Worm (Caenorhabditis elegans) whole organism, young adult: ENCODE data around the gene sel-13.
A peak's percentile ranks its signal among the peaks of the same experiment; 100 is the strongest.

Experiments
- B0261.1 ChIP-seq: sonication (generic microtip); optimal IDR thresholded peaks from 2 replicates; lab custom pipeline; 2016; ENCODE audit warnings: mild to moderate bottlenecking, missing genetic modification characterization, moderate library complexity, missing compliant biosample characterization
- B0336.3 ChIP-seq: fragments of 200-800 bp; sonication (Bioruptor generic); IDR thresholded peaks from 2 replicates; pipeline ENCODE4 v1.3.6; 2022; ENCODE audit warnings: missing genetic modification characterization, missing compliant biosample characterization
- C17E4.6 ChIP-seq: fragments of 200-800 bp; sonication (Bioruptor generic); IDR thresholded peaks from 2 replicates; pipeline ENCODE4 v1.3.6; 2022; ENCODE audit warnings: missing genetic modification reagents, missing genetic modification characterization, missing compliant biosample characterization
- F22D6.2 ChIP-seq: sonication (generic microtip); optimal IDR thresholded peaks from 2 replicates; lab custom pipeline; 2016; ENCODE audit warnings: mild to moderate bottlenecking, missing genetic modification characterization, missing compliant biosample characterization
- F23B12.7 ChIP-seq: sonication (generic microtip); optimal IDR thresholded peaks from 2 replicates; lab custom pipeline; 2017; ENCODE audit warnings: missing genetic modification characterization, mild to moderate bottlenecking, missing compliant biosample characterization, antibody characterized with exemption, moderate library complexity; ENCODE audit not compliant: insufficient read depth
- F33H1.4 ChIP-seq: fragments of 200-800 bp; sonication (Bioruptor generic); IDR thresholded peaks from 2 replicates; pipeline ENCODE4 v1.3.6; 2022; ENCODE audit warnings: missing genetic modification reagents, missing genetic modification characterization, missing compliant biosample characterization
- F49E8.2 ChIP-seq: sonication (generic microtip); optimal IDR thresholded peaks from 3 replicates; lab custom pipeline; 2017; ENCODE audit warnings: missing genetic modification characterization, mild to moderate bottlenecking, missing compliant biosample characterization, antibody characterized with exemption, moderate library complexity; ENCODE audit not compliant: insufficient read depth
- K11D2.4 ChIP-seq: fragments of 200-800 bp; sonication (Bioruptor generic); IDR thresholded peaks from 2 replicates; pipeline ENCODE4 v1.3.6; 2022; ENCODE audit warnings: missing genetic modification reagents, missing genetic modification characterization, missing compliant biosample characterization
- T07F8.4 ChIP-seq: sonication (generic microtip); optimal IDR thresholded peaks from 2 replicates; lab custom pipeline; 2016; ENCODE audit warnings: mild to moderate bottlenecking, missing genetic modification characterization, moderate library complexity, missing compliant biosample characterization
- Y53G8AR.9 ChIP-seq: fragments of 200-800 bp; sonication (Bioruptor generic); conservative IDR thresholded peaks from 2 replicates; pipeline ENCODE4 v1.3.6; 2022; ENCODE audit warnings: missing genetic modification reagents, missing genetic modification characterization, missing compliant biosample characterization
- Y67H2A.10 ChIP-seq: fragments of 200-800 bp; sonication (Bioruptor generic); conservative IDR thresholded peaks from 2 replicates; pipeline ENCODE4 v1.3.6; 2022; ENCODE audit warnings: missing genetic modification reagents, missing genetic modification characterization, missing compliant biosample characterization
- Y79H2A.3 ChIP-seq: fragments of 200-800 bp; sonication (Bioruptor generic); conservative IDR thresholded peaks from 2 replicates; pipeline ENCODE4 v1.3.6; 2022; ENCODE audit warnings: missing genetic modification reagents, missing genetic modification characterization, missing compliant biosample characterization
- ZK185.1 ChIP-seq: sonication (generic microtip); optimal IDR thresholded peaks from 2 replicates; lab custom pipeline; 2016; ENCODE audit warnings: mild to moderate bottlenecking, missing genetic modification characterization, missing compliant biosample characterization; ENCODE audit not compliant: poor library complexity, severe bottlenecking
- akir-1 ChIP-seq: fragments of 200-800 bp; sonication (Bioruptor generic); optimal IDR thresholded peaks from 2 replicates; lab custom pipeline; 2018; ENCODE audit warnings: mild to moderate bottlenecking, missing genetic modification characterization, moderate library complexity, missing compliant biosample characterization
- ama-1 ChIP-seq, 3 experiments: fragments of 150-350 bp in 1 of 3; sonication (generic microtip) in 2 of 3; optimal IDR thresholded peaks; 2 replicates each; lab custom pipeline; 2014 to 2018; ENCODE audit warnings: missing biosample characterization in 2 of 3, missing genetic modification characterization in 2 of 3, missing genetic modification reagents in 2 of 3
- attf-6 ChIP-seq: fragments of 200-800 bp; sonication (Bioruptor generic); IDR thresholded peaks from 2 replicates; pipeline ENCODE4 v1.3.6; 2022; ENCODE audit warnings: missing genetic modification reagents, missing genetic modification characterization, missing compliant biosample characterization
- bed-1 ChIP-seq: fragments of 200-800 bp; sonication (Bioruptor generic); IDR thresholded peaks from 2 replicates; pipeline ENCODE4 v1.3.6; 2022; ENCODE audit warnings: missing genetic modification reagents, missing genetic modification characterization, missing compliant biosample characterization
- ccch-3 ChIP-seq: fragments of 200-800 bp; sonication (Bioruptor generic); optimal IDR thresholded peaks from 2 replicates; lab custom pipeline; 2018; ENCODE audit warnings: mild to moderate bottlenecking, missing genetic modification characterization, missing compliant biosample characterization
- ceh-27 ChIP-seq: fragments of 200-800 bp; sonication (Bioruptor generic); optimal IDR thresholded peaks from 2 replicates; lab custom pipeline; 2018; ENCODE audit warnings: mild to moderate bottlenecking, missing genetic modification characterization, moderate library complexity, missing compliant biosample characterization
- dpl-1 ChIP-seq: fragments of 150-350 bp; optimal IDR thresholded peaks from 2 replicates; lab custom pipeline; 2014; ENCODE audit warnings: missing biosample characterization, missing genetic modification reagents, missing genetic modification characterization
- egrh-3 ChIP-seq: fragments of 200-800 bp; sonication (Bioruptor generic); IDR thresholded peaks from 2 replicates; pipeline ENCODE4 v1.3.6; 2022; ENCODE audit warnings: missing genetic modification reagents, missing genetic modification characterization, missing compliant biosample characterization
- ekl-4 ChIP-seq: fragments of 200-800 bp; sonication (Bioruptor generic); IDR thresholded peaks from 2 replicates; pipeline ENCODE4 v1.3.6; 2022; ENCODE audit warnings: missing genetic modification reagents, missing genetic modification characterization, missing compliant biosample characterization
- ets-4 ChIP-seq: fragments of 200-800 bp; sonication (Bioruptor generic); optimal IDR thresholded peaks from 2 replicates; lab custom pipeline; 2018; ENCODE audit warnings: mild to moderate bottlenecking, missing genetic modification characterization, missing compliant biosample characterization
- hmg-1.2 ChIP-seq: fragments of 200-800 bp; sonication (Bioruptor generic); IDR thresholded peaks from 2 replicates; pipeline ENCODE4 v1.3.6; 2022; ENCODE audit warnings: missing genetic modification reagents, missing genetic modification characterization, missing compliant biosample characterization
- hsf-1 ChIP-seq: fragments of 200-800 bp; sonication (Bioruptor generic); IDR thresholded peaks from 2 replicates; pipeline ENCODE4 v1.3.6; 2022; ENCODE audit warnings: missing genetic modification reagents, missing genetic modification characterization, missing compliant biosample characterization
- lag-1 ChIP-seq: fragments of 200-800 bp; sonication (Bioruptor generic); IDR thresholded peaks from 2 replicates; pipeline ENCODE4 v1.3.6; 2022; ENCODE audit warnings: missing genetic modification reagents, missing genetic modification characterization, missing compliant biosample characterization
- let-607 ChIP-seq, 2 experiments: fragments of 200-800 bp in 1 of 2; sonication (Bioruptor generic) in 1 of 2; sonication (generic microtip) in 1 of 2; optimal IDR thresholded peaks; 2 replicates each; lab custom pipeline; 2016 to 2018; ENCODE audit warnings: mild to moderate bottlenecking in 2 of 2, missing compliant biosample characterization in 2 of 2, missing genetic modification characterization in 2 of 2, moderate library complexity in 2 of 2, missing genotype in 1 of 2
- lin-54 ChIP-seq: fragments of 200-800 bp; sonication (Bioruptor generic); optimal IDR thresholded peaks from 2 replicates; lab custom pipeline; 2018; ENCODE audit warnings: mild to moderate bottlenecking, missing genetic modification characterization, missing compliant biosample characterization
- lsl-1 ChIP-seq: fragments of 200-800 bp; sonication (Bioruptor generic); optimal IDR thresholded peaks from 2 replicates; lab custom pipeline; 2018; ENCODE audit warnings: mild to moderate bottlenecking, missing genetic modification characterization, moderate library complexity, missing compliant biosample characterization
- madf-10 ChIP-seq: sonication (generic microtip); optimal IDR thresholded peaks from 2 replicates; lab custom pipeline; 2016; ENCODE audit warnings: mild to moderate bottlenecking, missing genetic modification characterization, missing compliant biosample characterization
- madf-6 ChIP-seq: fragments of 200-800 bp; sonication (Bioruptor generic); IDR thresholded peaks from 2 replicates; pipeline ENCODE4 v1.3.6; 2022; ENCODE audit warnings: missing genetic modification reagents, missing genetic modification characterization, missing compliant biosample characterization
- mcd-1 ChIP-seq: fragments of 200-800 bp; sonication (Bioruptor generic); IDR thresholded peaks from 2 replicates; pipeline ENCODE4 v1.3.6; 2022; ENCODE audit warnings: missing genetic modification reagents, missing genetic modification characterization, missing compliant biosample characterization
- mes-4 ChIP-seq: sonication (generic microtip); optimal IDR thresholded peaks from 2 replicates; lab custom pipeline; 2016; ENCODE audit warnings: missing genotype, missing genetic modification characterization, missing compliant biosample characterization
- nhr-120 ChIP-seq: fragments of 200-800 bp; sonication (Bioruptor generic); IDR thresholded peaks from 2 replicates; pipeline ENCODE4 v1.3.6; 2022; ENCODE audit warnings: missing genetic modification characterization, missing compliant biosample characterization
- nhr-80 ChIP-seq: sonication (generic microtip); optimal IDR thresholded peaks from 2 replicates; lab custom pipeline; 2016; ENCODE audit warnings: missing genetic modification characterization, missing compliant biosample characterization
- pha-4 ChIP-seq: fragments of 150-350 bp; sonication (generic microtip); optimal IDR thresholded peaks from 2 replicates; lab custom pipeline; 2014; ENCODE audit warnings: missing biosample characterization, missing genetic modification reagents, missing genetic modification characterization
- tbp1 ChIP-seq: fragments of 200-800 bp; sonication (Bioruptor generic); optimal IDR thresholded peaks from 2 replicates; lab custom pipeline; 2018; ENCODE audit warnings: mild to moderate bottlenecking, missing genetic modification characterization, missing compliant biosample characterization
- tlf-1 ChIP-seq: fragments of 200-800 bp; sonication (Bioruptor generic); optimal IDR thresholded peaks from 2 replicates; lab custom pipeline; 2018; ENCODE audit warnings: mild to moderate bottlenecking, missing genetic modification characterization, missing compliant biosample characterization
- unc-62 ChIP-seq: fragments of 150-350 bp; optimal IDR thresholded peaks from 2 replicates; lab custom pipeline; 2014; ENCODE audit warnings: missing biosample characterization, missing genetic modification reagents, missing genetic modification characterization
- ztf-18 ChIP-seq: sonication (generic microtip); optimal IDR thresholded peaks from 2 replicates; lab custom pipeline; 2016; ENCODE audit warnings: missing genotype, mild to moderate bottlenecking, missing genetic modification characterization, missing compliant biosample characterization
- ztf-22 ChIP-seq: fragments of 200-800 bp; sonication (Bioruptor generic); optimal IDR thresholded peaks from 2 replicates; lab custom pipeline; 2018; ENCODE audit warnings: mild to moderate bottlenecking, missing genetic modification characterization, moderate library complexity, missing compliant biosample characterization
- ztf-6 ChIP-seq: fragments of 200-800 bp; sonication (Bioruptor generic); IDR thresholded peaks from 2 replicates; pipeline ENCODE4 v1.3.6; 2022; ENCODE audit warnings: missing genetic modification reagents, missing genetic modification characterization, missing compliant biosample characterization

Gene sel-13

ce11 chrIII:4705207-4705606 lies 5.2 kb upstream of the sel-13 start, which contains the start of gene pgap-2:
TSS of gene pgap-2 (plus strand) at chrIII:4705507.
- TF ChIP-seq ztf-22: no peak
- TF ChIP-seq ama-1 (optimal IDR thresholded peaks at IDR 0.05; lab: Kevin White, UChicago): no peak
- no peak for TF ChIP-seq ama-1 (GFP tag; optimal IDR thresholded peaks at IDR 0.05; lab: Kevin White, UChicago)
- TF ChIP-seq F23B12.7 (tag; lab: Kevin White, UChicago): no peak
- no peak for TF ChIP-seq ccch-3
- TF ChIP-seq bed-1 (GFP tag; lab: Robert Waterston, UW): no peak
- TF ChIP-seq B0336.3 (GFP tag; lab: Robert Waterston, UW): no peak
- TF ChIP-seq unc-62 (GFP tag; lab: Kevin White, UChicago): no peak
- TF ChIP-seq F49E8.2 (tag; lab: Kevin White, UChicago): no peak
- no peak for TF ChIP-seq B0261.1 (tag; lab: Kevin White, UChicago)
- no peak for TF ChIP-seq lag-1
- TF ChIP-seq hsf-1 (GFP tag; lab: Robert Waterston, UW): no peak
- TF ChIP-seq madf-6: no peak
- TF ChIP-seq tlf-1 (GFP tag; lab: Kevin White, UChicago): no peak

- TF ChIP-seq ets-4 (GFP tag; lab: Kevin White, UChicago): no peak
- TF ChIP-seq T07F8.4 (tag; lab: Kevin White, UChicago): no peak
- TF ChIP-seq pha-4 (tag; lab: Kevin White, UChicago): no peak
- TF ChIP-seq ekl-4 (GFP tag; lab: Robert Waterston, UW): no peak
- TF ChIP-seq hmg-1.2: peak; percentile 96
- no peak for TF ChIP-seq ZK185.1 (tag; lab: Kevin White, UChicago)
- TF ChIP-seq mcd-1: peak; percentile 51; the same call in 1 of the 2 replicates
- TF ChIP-seq Y53G8AR.9 (GFP tag; lab: Robert Waterston, UW): no peak
- peak; percentile 24 for TF ChIP-seq lsl-1 (GFP tag; lab: Kevin White, UChicago)
- TF ChIP-seq tbp1 (GFP tag; lab: Kevin White, UChicago): no peak
- TF ChIP-seq ceh-27: no peak
- TF ChIP-seq nhr-80 (tag; lab: Kevin White, UChicago): no peak
- no peak for TF ChIP-seq mes-4 (tag; lab: Kevin White, UChicago)
- no peak for TF ChIP-seq ztf-18 (tag; lab: Kevin White, UChicago)
- no peak for TF ChIP-seq lin-54 (GFP tag; lab: Kevin White, UChicago)
- no peak for TF ChIP-seq nhr-120 (GFP tag; lab: Robert Waterston, UW)
- no peak for TF ChIP-seq lag-1
- no peak for TF ChIP-seq attf-6 (GFP tag; lab: Robert Waterston, UW)
- no peak for TF ChIP-seq egrh-3 (GFP tag; lab: Robert Waterston, UW)
- TF ChIP-seq akir-1: no peak
- no peak for TF ChIP-seq C17E4.6 (GFP tag; lab: Robert Waterston, UW)
- TF ChIP-seq madf-10 (tag; lab: Kevin White, UChicago): no peak
- TF ChIP-seq F22D6.2 (tag; lab: Kevin White, UChicago): no peak
- TF ChIP-seq F33H1.4: peak; percentile 14; the same call in 1 of the 2 replicates
- no peak for TF ChIP-seq Y67H2A.10 (GFP tag; lab: Robert Waterston, UW)
- TF ChIP-seq Y79H2A.3: no peak
- TF ChIP-seq let-607 (tag; optimal IDR thresholded peaks at IDR 0.05; lab: Kevin White, UChicago): no peak
- TF ChIP-seq dpl-1 (GFP tag; lab: Kevin White, UChicago): no peak
- TF ChIP-seq K11D2.4: no peak
- TF ChIP-seq ztf-6 (GFP tag; lab: Robert Waterston, UW): no peak
Observed at ce11 chrIII:4703932-4704454, 4.0 kb upstream of the sel-13 start, which contains the start of the genes clp-2 and mrpl-16. TSS of gene clp-2 (minus strand) at chrIII:4704025. TSS of gene mrpl-16 (plus strand) at chrIII:4704404.
